Worm (Caenorhabditis elegans): ENCODE results near the gene Y59E1A.4.

Gene Y59E1A.4

ce11 chrX:1909353-1909752, 30.4 kb downstream of the Y59E1A.4 start (continued):
- TF ChIP-seq elt-3 (tag; optimal IDR thresholded peaks at IDR 0.05) (peak in 2 of 6 experiments; percentile 30 to 31), nhr-85 (tag) (peak; percentile 52)

- TF ChIP-seq fkh-10 (GFP tag; optimal IDR thresholded peaks at IDR 0.05) (peak; percentile 43), nhr-47 (tag; optimal IDR thresholded peaks at IDR 0.05) (no peak), ztf-11 (tag; optimal IDR thresholded peaks at IDR 0.05) (no peak), sup-37 (GFP tag; optimal IDR thresholded peaks at IDR 0.05) (no peak)
Observed at ce11 chrX:1907009-1907408, 32.8 kb downstream of the Y59E1A.4 start.

- TF ChIP-seq pax-3 (tag; optimal IDR thresholded peaks at IDR 0.05) (peak; percentile 73), unc-86 (tag; optimal IDR thresholded peaks at IDR 0.05) (no peak), ets-5 (GFP tag; IDR thresholded peaks at IDR 0.05) (no peak), unc-30 (tag; optimal IDR thresholded peaks at IDR 0.05) (no peak), efl-3 (GFP tag; optimal IDR thresholded peaks at IDR 0.05) (no peak), unc-62 (GFP tag; optimal IDR thresholded peaks at IDR 0.05) (no peak), xbp-1 (tag; optimal IDR thresholded peaks at IDR 0.05) (no peak), sox-4 (tag; optimal IDR thresholded peaks at IDR 0.05) (peak; percentile 42), nhr-71 (tag; optimal IDR thresholded peaks at IDR 0.05) (peak; percentile 21), mep-1 (tag; optimal IDR thresholded peaks at IDR 0.05) (no peak), zag-1 (tag; optimal IDR thresholded peaks at IDR 0.05) (no peak), efl-1 (optimal IDR thresholded peaks at IDR 0.05) (no peak), efl-1 (GFP tag; optimal IDR thresholded peaks at IDR 0.05 in 1 of 2) (no peak), nhr-47 (tag; optimal IDR thresholded peaks at IDR 0.05) (peak; percentile 24), tlp-1 (tag; optimal IDR thresholded peaks at IDR 0.05) (no peak), aly-2 (tag; optimal IDR thresholded peaks at IDR 0.05) (no peak), ceh-63 (GFP tag; optimal IDR thresholded peaks at IDR 0.05) (no peak), lin-13 (GFP tag; optimal IDR thresholded peaks at IDR 0.05) (no peak), egl-27 (tag; optimal IDR thresholded peaks at IDR 0.05) (no peak), dsc-1 (tag; optimal IDR thresholded peaks at IDR 0.05) (peak; percentile 88), grh-1 (GFP tag; IDR thresholded peaks at IDR 0.05) (no peak), fkh-4 (tag; optimal IDR thresholded peaks at IDR 0.05; ENCODE audit: borderline replicate concordance) (no peak), fkh-8 (tag; optimal IDR thresholded peaks at IDR 0.05) (peak; percentile 72), hlh-17 (GFP tag; optimal IDR thresholded peaks at IDR 0.05; ENCODE audit: borderline replicate concordance) (no peak), F16B12.6 (tag; optimal IDR thresholded peaks at IDR 0.05) (no peak), irx-1 (tag; optimal IDR thresholded peaks at IDR 0.05) (no peak), lin-39 (tag; optimal IDR thresholded peaks at IDR 0.05) (no peak), nhr-84 (tag; optimal IDR thresholded peaks at IDR 0.05) (no peak), zip-4 (GFP tag; optimal IDR thresholded peaks at IDR 0.05) (no peak), hpl-2 (GFP tag; optimal IDR thresholded peaks at IDR 0.05) (no peak), lir-3 (tag; optimal IDR thresholded peaks at IDR 0.05; ENCODE audit: poor library complexity) (no peak), snu-23 (GFP tag; optimal IDR thresholded peaks at IDR 0.05) (no peak), C16A3.4 (tag; optimal IDR thresholded peaks at IDR 0.05) (no peak), nhr-76 (tag; optimal IDR thresholded peaks at IDR 0.05) (no peak), sptf-1 (tag; optimal IDR thresholded peaks at IDR 0.05) (no peak), C34B4.2 (tag; optimal IDR thresholded peaks at IDR 0.05) (no peak)
Observed at ce11 chrX:1901480-1901879, 38.3 kb downstream of the Y59E1A.4 start.
